Worm (Caenorhabditis elegans): ENCODE data around the gene F58H7.1.

Gene F58H7.1

ce11 chrIV:957820-958219, 22.2 kb upstream of the F58H7.1 start (continued):
- TF ChIP-seq lin-35 (GFP tag; optimal IDR thresholded peaks at IDR 0.05): peak; percentile 64 to 75

- TF ChIP-seq blmp-1 (tag; optimal IDR thresholded peaks at IDR 0.05) (peak; percentile 77), fos-1 (tag; optimal IDR thresholded peaks at IDR 0.05) (no peak), ztf-4 (tag; optimal IDR thresholded peaks at IDR 0.05) (no peak)
Measured at ce11 chrIV:953136-953535, 17.5 kb upstream of the F58H7.1 start.

- TF ChIP-seq blmp-1 (tag; optimal IDR thresholded peaks at IDR 0.05): no peak
- peak; percentile 54 for TF ChIP-seq lin-14 (GFP tag; optimal IDR thresholded peaks at IDR 0.05)
Measured at ce11 chrIV:951569-951968, 15.9 kb upstream of the F58H7.1 start.

DNA sequence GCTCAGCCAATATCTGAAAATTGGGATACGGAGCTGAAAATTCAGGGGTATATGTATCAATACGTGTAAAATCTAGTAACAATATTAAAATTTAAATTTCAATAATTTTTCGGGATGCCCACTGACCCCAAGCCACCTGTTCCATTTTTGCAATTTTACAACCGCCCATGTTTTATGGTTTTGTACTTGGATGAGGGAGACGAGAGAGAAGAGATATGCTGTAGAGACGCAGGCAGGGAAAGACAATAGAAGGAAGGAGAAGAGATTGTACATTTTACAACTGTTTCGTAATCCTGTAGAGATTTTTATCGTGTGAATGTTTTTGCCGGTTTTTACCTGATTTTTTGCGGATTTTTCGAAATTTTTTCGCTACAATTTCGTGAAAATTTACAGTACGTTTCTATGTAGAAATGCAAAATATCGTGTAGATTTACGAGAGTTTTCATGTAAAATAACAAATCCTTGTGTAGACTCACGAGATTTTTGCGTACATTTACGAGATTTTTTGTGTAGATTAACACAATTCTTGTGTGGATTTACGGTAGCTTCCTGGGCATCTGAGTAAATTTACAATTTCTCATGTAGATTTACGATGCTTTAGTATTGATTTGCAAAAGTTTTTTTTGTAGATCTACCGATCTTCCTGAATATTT, 14.4 kb upstream of the F58H7.1 start:
- TF ChIP-seq blmp-1 (tag; optimal IDR thresholded peaks at IDR 0.05) (peak; percentile 14), nhr-85 (tag) (peak; percentile 66), mep-1 (tag; optimal IDR thresholded peaks at IDR 0.05) (peak; percentile 1), sptf-1 (tag; optimal IDR thresholded peaks at IDR 0.05) (no peak)

ce11 chrIV:945601-946000, 10.0 kb upstream of the F58H7.1 start, which contains the start of gene faah-3:
Gene faah-3, minus strand, starts transcription at chrIV:945653.
- TF ChIP-seq dpl-1 (GFP tag; optimal IDR thresholded peaks at IDR 0.05) (no peak), tlp-1 (tag; optimal IDR thresholded peaks at IDR 0.05) (peak; percentile 64), Y116A8C.19 (tag; optimal IDR thresholded peaks at IDR 0.05; ENCODE audit: borderline replicate concordance) (no peak), elt-2 (tag; optimal IDR thresholded peaks at IDR 0.05) (peak; percentile 85), lin-15B (tag; optimal IDR thresholded peaks at IDR 0.05) (no peak), hlh-17 (GFP tag; optimal IDR thresholded peaks at IDR 0.05; ENCODE audit: borderline replicate concordance) (no peak), mdl-1 (tag; optimal IDR thresholded peaks at IDR 0.05) (no peak), unc-130 (tag; optimal IDR thresholded peaks at IDR 0.05) (no peak), C04F5.9 (tag; optimal IDR thresholded peaks at IDR 0.05) (no peak)

ce11 chrIV:927510-927909, 8.1 kb downstream of the F58H7.1 start:
- TF ChIP-seq blmp-1 (tag; optimal IDR thresholded peaks at IDR 0.05) (no peak), nhr-237 (tag; optimal IDR thresholded peaks at IDR 0.05) (no peak), unc-86 (tag; optimal IDR thresholded peaks at IDR 0.05) (no peak), nhr-76 (tag; optimal IDR thresholded peaks at IDR 0.05) (no peak), elt-2 (tag; optimal IDR thresholded peaks at IDR 0.05) (no peak), nhr-47 (tag; optimal IDR thresholded peaks at IDR 0.05) (peak; percentile 1), elt-3 (tag; optimal IDR thresholded peaks at IDR 0.05) (no peak), nhr-71 (tag; optimal IDR thresholded peaks at IDR 0.05) (peak; percentile 44), lin-35 (GFP tag; optimal IDR thresholded peaks at IDR 0.05) (no peak), unc-30 (tag; optimal IDR thresholded peaks at IDR 0.05) (no peak), fkh-10 (GFP tag; optimal IDR thresholded peaks at IDR 0.05) (peak; percentile 88), ceh-88 (GFP tag; IDR thresholded peaks at IDR 0.05) (no peak), nhr-20 (tag; optimal IDR thresholded peaks at IDR 0.05) (no peak), irx-1 (tag; optimal IDR thresholded peaks at IDR 0.05) (peak; percentile 8), dpl-1 (GFP tag; optimal IDR thresholded peaks at IDR 0.05) (no peak), ces-1 (GFP tag; optimal IDR thresholded peaks at IDR 0.05) (peak; percentile 64), hlh-4 (tag; optimal IDR thresholded peaks at IDR 0.05) (no peak), fkh-8 (tag; optimal IDR thresholded peaks at IDR 0.05) (peak; percentile 28), mab-9 (GFP tag; IDR thresholded peaks at IDR 0.05) (no peak), pqm-1 (tag; optimal IDR thresholded peaks at IDR 0.05) (no peak), lin-14 (GFP tag; optimal IDR thresholded peaks at IDR 0.05) (peak; percentile 42), mef-2 (tag; optimal IDR thresholded peaks at IDR 0.05) (no peak), snpc-4 (tag; optimal IDR thresholded peaks at IDR 0.05) (no peak), unc-98 (GFP tag; IDR thresholded peaks at IDR 0.05) (no peak)
